Comparison of ENCODE assay signal across 1 fruit fly cellular context in genomic region chr3L:8446050-8446781, dm6.
TF ChIP-seq lines count a peak whose summit lies in the region.

No protein-coding gene starts in this region.

TF ChIP-seq in whole organism, embryonic, 481 proteins besides CTCF, POLR2A, EP300 and RAD21 (continued from another document):
- TF ChIP-seq prd (optimal IDR thresholded peaks at IDR 0.05; lab: Kevin White, UChicago) (no peak), prd (GFP tag; IDR thresholded peaks at IDR 0.05; lab: Robert Waterston, UW) (no peak), H2.0 (GFP tag; IDR thresholded peaks at IDR 0.05; lab: Robert Waterston, UW) (peak; percentile 47; the same call in 1 of the 2 replicates), CG15514 (GFP tag; optimal IDR thresholded peaks at IDR 0.05; lab: Kevin White, UChicago) (peak; percentile 29), bcd (GFP tag; optimal IDR thresholded peaks at IDR 0.05; lab: Kevin White, UChicago) (peak; percentile 33), bab2 (GFP tag; optimal IDR thresholded peaks at IDR 0.05; lab: Kevin White, UChicago) (peak; percentile 23), pho (GFP tag; optimal IDR thresholded peaks at IDR 0.05; lab: Kevin White, UChicago) (peak; percentile 30), sens (GFP tag; lab: Kevin White, UChicago) (peak; percentile 79), HHEX (GFP tag; optimal IDR thresholded peaks at IDR 0.05; lab: Kevin White, UChicago) (peak; percentile 30), CG2678 (tag; optimal IDR thresholded peaks at IDR 0.05; lab: Kevin White, UChicago) (peak; percentile 79), fd3F (GFP tag; optimal IDR thresholded peaks at IDR 0.05; lab: Kevin White, UChicago) (peak; percentile 31), CG14014 (GFP tag; IDR thresholded peaks at IDR 0.05; lab: Robert Waterston, UW) (peak; percentile 72), Eip74EF (GFP tag; optimal IDR thresholded peaks at IDR 0.05; lab: Kevin White, UChicago) (peak in 1 of 2 experiments; percentile 29), phol (tag; optimal IDR thresholded peaks at IDR 0.05; lab: Kevin White, UChicago) (peak; percentile 30), ATbp (GFP tag; optimal IDR thresholded peaks at IDR 0.05; lab: Kevin White, UChicago) (peak; percentile 27), PHDP (tag; optimal IDR thresholded peaks at IDR 0.05; lab: Kevin White, UChicago) (peak; percentile 69), CHES-1-like (GFP tag; optimal IDR thresholded peaks at IDR 0.05; lab: Kevin White, UChicago) (peak; percentile 45), Ssrp (tag; optimal IDR thresholded peaks at IDR 0.05; lab: Kevin White, UChicago) (peak; percentile 15), toy (GFP tag; IDR thresholded peaks at IDR 0.05; lab: Robert Waterston, UW) (no peak), CG12219 (GFP tag; optimal IDR thresholded peaks at IDR 0.05; lab: Kevin White, UChicago) (peak; percentile 43), odd (GFP tag; optimal IDR thresholded peaks at IDR 0.05; lab: Kevin White, UChicago) (peak; percentile 42), CG4854 (GFP tag; optimal IDR thresholded peaks at IDR 0.05; lab: Kevin White, UChicago) (peak; percentile 31), pan (optimal IDR thresholded peaks at IDR 0.05; lab: Kevin White, UChicago) (no peak), pan (GFP tag; optimal IDR thresholded peaks at IDR 0.05 in 1 of 2, IDR thresholded peaks at IDR 0.05 in 1 of 2) (peak in 1 of 2 experiments; percentile 50), esg (GFP tag; conservative IDR thresholded peaks at IDR 0.05; lab: Robert Waterston, UW) (no peak; the same call in 1 of the 2 replicates), CG8388 (GFP tag; optimal IDR thresholded peaks at IDR 0.05; lab: Kevin White, UChicago) (peak; percentile 11), BtbVII (GFP tag; optimal IDR thresholded peaks at IDR 0.05; lab: Kevin White, UChicago) (peak; percentile 31), CG12659 (GFP tag; optimal IDR thresholded peaks at IDR 0.05; lab: Kevin White, UChicago) (peak; percentile 69), CG3847 (GFP tag; IDR thresholded peaks at IDR 0.05; lab: Robert Waterston, UW) (peak; percentile 49; the same call in 1 of the 2 replicates), CG7786 (GFP tag; optimal IDR thresholded peaks at IDR 0.05; lab: Kevin White, UChicago) (peak; percentile 26), CG17359 (tag; optimal IDR thresholded peaks at IDR 0.05; lab: Kevin White, UChicago) (peak; percentile 64), Bteb2 (GFP tag; optimal IDR thresholded peaks at IDR 0.05; lab: Kevin White, UChicago) (peak; percentile 47), dysf (GFP tag; IDR thresholded peaks at IDR 0.05; lab: Robert Waterston, UW) (peak; percentile 62; the same call in 2 of the 3 replicates), CG15269 (tag; optimal IDR thresholded peaks at IDR 0.05; lab: Kevin White, UChicago) (peak; percentile 77), CG4328 (GFP tag; optimal IDR thresholded peaks at IDR 0.05; lab: Kevin White, UChicago) (peak; percentile 48), Chrac-16 (GFP tag; optimal IDR thresholded peaks at IDR 0.05; lab: Kevin White, UChicago) (peak; percentile 9), row (GFP tag; IDR thresholded peaks at IDR 0.05; lab: Robert Waterston, UW) (peak; percentile 61), lilli (GFP tag; optimal IDR thresholded peaks at IDR 0.05; lab: Kevin White, UChicago) (peak; percentile 75), zfh2 (GFP tag; optimal IDR thresholded peaks at IDR 0.05; lab: Kevin White, UChicago) (peak; percentile 55), CG3726 (GFP tag; IDR thresholded peaks at IDR 0.05; lab: Robert Waterston, UW) (no peak), ci (GFP tag; IDR thresholded peaks at IDR 0.05; lab: Robert Waterston, UW) (peak; percentile 72; the same call in 1 of the 3 replicates), CG6765 (GFP tag; optimal IDR thresholded peaks at IDR 0.05; lab: Kevin White, UChicago) (peak; percentile 6), Blimp-1 (GFP tag; optimal IDR thresholded peaks at IDR 0.05; lab: Kevin White, UChicago) (peak; percentile 31), CG13775 (GFP tag; optimal IDR thresholded peaks at IDR 0.05; lab: Kevin White, UChicago) (peak; percentile 13), CoRest (tag; optimal IDR thresholded peaks at IDR 0.05; lab: Kevin White, UChicago) (peak; percentile 57), Dip2 (GFP tag; IDR thresholded peaks at IDR 0.05; lab: Robert Waterston, UW) (no peak), maf-S (GFP tag; optimal IDR thresholded peaks at IDR 0.05; lab: Kevin White, UChicago) (peak; percentile 20), sisA (GFP tag; IDR thresholded peaks at IDR 0.05; lab: Robert Waterston, UW) (peak; percentile 46; the same call in 1 of the 2 replicates), Dip3 (GFP tag; optimal IDR thresholded peaks at IDR 0.05; lab: Kevin White, UChicago) (peak; percentile 47), ind (GFP tag; optimal IDR thresholded peaks at IDR 0.05; lab: Kevin White, UChicago) (peak; percentile 59), CG4730 (GFP tag; IDR thresholded peaks at IDR 0.05; lab: Robert Waterston, UW) (peak; percentile 13; the same call in 1 of the 2 replicates), Hey (tag; optimal IDR thresholded peaks at IDR 0.05; lab: Kevin White, UChicago) (no peak), bsh (GFP tag; optimal IDR thresholded peaks at IDR 0.05; lab: Kevin White, UChicago) (peak in 1 of 2 experiments; percentile 12), Myb (GFP tag; optimal IDR thresholded peaks at IDR 0.05; lab: Kevin White, UChicago) (peak; percentile 30), CG6854 (GFP tag; optimal IDR thresholded peaks at IDR 0.05; lab: Kevin White, UChicago) (peak; percentile 24), CG33213 (GFP tag; optimal IDR thresholded peaks at IDR 0.05; lab: Kevin White, UChicago) (peak; percentile 29), dpn (GFP tag; optimal IDR thresholded peaks at IDR 0.05; lab: Kevin White, UChicago) (peak; percentile 51 to 55), B-H1 (GFP tag; IDR thresholded peaks at IDR 0.05; lab: Robert Waterston, UW) (peak; percentile 40; the same call in 1 of the 3 replicates), Adf1 (GFP tag; IDR thresholded peaks at IDR 0.05; lab: Robert Waterston, UW) (no peak), CG31441 (GFP tag; IDR thresholded peaks at IDR 0.05; lab: Robert Waterston, UW) (peak; percentile 38; the same call in 1 of the 2 replicates), tna (GFP tag; IDR thresholded peaks at IDR 0.05; lab: Robert Waterston, UW; ENCODE audit: partially characterized antibody) (no peak), CG12769 (tag; optimal IDR thresholded peaks at IDR 0.05; lab: Kevin White, UChicago) (peak; percentile 76), jumu (GFP tag; optimal IDR thresholded peaks at IDR 0.05; lab: Kevin White, UChicago) (no peak), Aef1 (GFP tag; IDR thresholded peaks at IDR 0.05; lab: Robert Waterston, UW) (no peak; the same call in 2 of the 3 replicates), CG15479 (GFP tag; optimal IDR thresholded peaks at IDR 0.05; lab: Kevin White, UChicago) (no peak), Ets65A (GFP tag; lab: Kevin White, UChicago) (peak; percentile 68), Asciz (GFP tag; optimal IDR thresholded peaks at IDR 0.05; lab: Kevin White, UChicago) (peak; percentile 36), wdn (GFP tag; IDR thresholded peaks at IDR 0.05; lab: Robert Waterston, UW) (peak; percentile 60; the same call in 1 of the 2 replicates), Optix (GFP tag; IDR thresholded peaks at IDR 0.05; lab: Robert Waterston, UW) (no peak), kah (GFP tag; optimal IDR thresholded peaks at IDR 0.05; lab: Kevin White, UChicago) (peak; percentile 27), sima (GFP tag; optimal IDR thresholded peaks at IDR 0.05; lab: Kevin White, UChicago) (no peak), Ets97D (GFP tag; optimal IDR thresholded peaks at IDR 0.05; lab: Kevin White, UChicago) (peak; percentile 13), CG14441 (GFP tag; IDR thresholded peaks at IDR 0.05; lab: Robert Waterston, UW) (0 out of 2 replicates have a peak, but pooled peaks have one; percentile 25), Nf-YB (GFP tag; optimal IDR thresholded peaks at IDR 0.05; lab: Kevin White, UChicago) (no peak), gem (tag; optimal IDR thresholded peaks at IDR 0.05; lab: Kevin White, UChicago) (peak; percentile 71), CG18764 (GFP tag; optimal IDR thresholded peaks at IDR 0.05; lab: Kevin White, UChicago) (peak; percentile 31), CG18599 (GFP tag; optimal IDR thresholded peaks at IDR 0.05; lab: Kevin White, UChicago) (peak; percentile 70), ro (GFP tag; IDR thresholded peaks at IDR 0.05; lab: Robert Waterston, UW) (no peak), sug (tag; optimal IDR thresholded peaks at IDR 0.05; lab: Kevin White, UChicago) (peak; percentile 39), CG4404 (GFP tag; IDR thresholded peaks at IDR 0.05; lab: Robert Waterston, UW) (no peak), CG7745 (tag; optimal IDR thresholded peaks at IDR 0.05; lab: Kevin White, UChicago) (no peak), HmgZ (tag; optimal IDR thresholded peaks at IDR 0.05; lab: Kevin White, UChicago) (peak; percentile 68), CG12104 (GFP tag; optimal IDR thresholded peaks at IDR 0.05; lab: Kevin White, UChicago) (no peak), al (GFP tag; IDR thresholded peaks at IDR 0.05; lab: Robert Waterston, UW) (peak; percentile 38; the same call in 1 of the 2 replicates), mam (GFP tag; optimal IDR thresholded peaks at IDR 0.05; lab: Kevin White, UChicago) (peak; percentile 60), CG14050 (GFP tag; IDR thresholded peaks at IDR 0.05; lab: Robert Waterston, UW) (peak; percentile 59; the same call in 2 of the 3 replicates), CG13624 (GFP tag; optimal IDR thresholded peaks at IDR 0.05; lab: Kevin White, UChicago) (peak; percentile 63), CG3995 (GFP tag; optimal IDR thresholded peaks at IDR 0.05; lab: Kevin White, UChicago) (no peak), CG13894 (tag; optimal IDR thresholded peaks at IDR 0.05; lab: Kevin White, UChicago) (peak; percentile 32), ems (GFP tag; optimal IDR thresholded peaks at IDR 0.05; lab: Kevin White, UChicago) (peak; percentile 34), D19A (tag; optimal IDR thresholded peaks at IDR 0.05; lab: Kevin White, UChicago) (peak; percentile 34), az2 (GFP tag; optimal IDR thresholded peaks at IDR 0.05; lab: Kevin White, UChicago) (peak; percentile 50), CG2120 (GFP tag; optimal IDR thresholded peaks at IDR 0.05; lab: Kevin White, UChicago) (peak; percentile 80), CrebB (tag; optimal IDR thresholded peaks at IDR 0.05; lab: Kevin White, UChicago) (peak; percentile 22), Sox102F (GFP tag; optimal IDR thresholded peaks at IDR 0.05; lab: Kevin White, UChicago) (peak; percentile 65), CG34422 (GFP tag; IDR thresholded peaks at IDR 0.05; lab: Robert Waterston, UW) (0 out of 3 replicates have a peak, but pooled peaks have one; percentile 37), CG32532 (GFP tag; IDR thresholded peaks at IDR 0.05; lab: Robert Waterston, UW) (peak; percentile 46; the same call in 1 of the 2 replicates), D19B (GFP tag; optimal IDR thresholded peaks at IDR 0.05; lab: Kevin White, UChicago) (peak; percentile 57), slbo (GFP tag; IDR thresholded peaks at IDR 0.05; lab: Robert Waterston, UW) (peak; percentile 76)
